Worm (Caenorhabditis elegans): ENCODE results near the gene M163.1.

M163.1 gene

DNA sequence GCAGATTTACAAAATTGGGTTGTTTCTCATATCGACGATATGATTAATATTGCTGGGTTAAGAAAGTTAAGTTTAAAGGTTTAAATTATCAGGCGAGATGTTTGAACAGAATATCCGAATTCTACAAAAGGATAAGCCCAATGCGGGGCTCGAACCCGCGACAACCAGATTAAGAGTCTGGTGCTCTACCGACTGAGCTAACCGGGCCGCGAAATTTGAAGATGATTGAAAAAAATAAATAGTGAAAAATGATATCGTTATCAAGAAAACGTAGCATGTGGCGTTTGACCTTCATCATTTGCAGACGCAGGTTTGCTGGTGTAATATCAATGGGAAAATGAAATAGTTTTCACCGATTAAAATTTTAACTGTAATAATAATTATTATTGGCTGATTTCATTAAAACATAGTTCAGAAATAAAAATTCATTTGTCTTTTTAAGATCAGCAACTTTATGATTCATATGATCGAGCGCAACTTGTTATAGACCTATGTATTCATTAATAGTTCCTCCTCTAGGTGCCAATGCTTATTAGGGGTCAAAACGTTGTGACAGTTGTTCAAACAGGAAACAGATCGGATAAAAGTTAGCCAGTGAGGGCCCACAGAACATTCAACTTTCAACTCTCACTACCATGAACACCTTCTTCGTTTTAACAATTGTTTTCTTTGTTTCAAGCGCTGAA, 24.7 kb downstream of the M163.1 start, which contains the start of gene M163.11 (continued):
- TF ChIP-seq snpc-1.3 (tag; optimal IDR thresholded peaks at IDR 0.05; ENCODE audit: insufficient read depth) (peak; percentile 63), hmg-20 (GFP tag; IDR thresholded peaks at IDR 0.05) (peak; percentile 67; the same call in 1 of the 2 replicates), sea-2 (GFP tag; IDR thresholded peaks at IDR 0.05) (no peak), mxl-1 (tag; optimal IDR thresholded peaks at IDR 0.05) (peak; percentile 57), dpl-1 (GFP tag; optimal IDR thresholded peaks at IDR 0.05) (no peak), ama-1 (optimal IDR thresholded peaks at IDR 0.05) (no peak), ama-1 (GFP tag; optimal IDR thresholded peaks at IDR 0.05) (peak; percentile 42 to 92), pha-4 (tag; optimal IDR thresholded peaks at IDR 0.05) (no peak), nhr-90 (tag; optimal IDR thresholded peaks at IDR 0.05) (peak; percentile 86), C17E4.6 (GFP tag; IDR thresholded peaks at IDR 0.05) (no peak), hlh-26 (GFP tag; conservative IDR thresholded peaks at IDR 0.05) (no peak), lin-35 (GFP tag; optimal IDR thresholded peaks at IDR 0.05) (peak in 1 of 3 experiments; percentile 62), rcor-1 (GFP tag; IDR thresholded peaks at IDR 0.05) (peak; percentile 66), ZK185.1 (tag; optimal IDR thresholded peaks at IDR 0.05; ENCODE audit: poor library complexity, severe bottlenecking) (peak; percentile 87), bed-2 (GFP tag; IDR thresholded peaks at IDR 0.05) (no peak), attf-3 (GFP tag; conservative IDR thresholded peaks at IDR 0.05) (0 out of 2 replicates have a peak, but pooled peaks have one; percentile 17), T26A5.8 (tag; optimal IDR thresholded peaks at IDR 0.05) (no peak), chd-7 (tag; optimal IDR thresholded peaks at IDR 0.05) (peak; percentile 61), F52B5.7 (tag; optimal IDR thresholded peaks at IDR 0.05) (no peak), atf-7 (tag; optimal IDR thresholded peaks at IDR 0.05) (no peak), cebp-2 (GFP tag; IDR thresholded peaks at IDR 0.05) (0 out of 2 replicates have a peak, but pooled peaks have one; percentile 77), B0261.1 (tag; optimal IDR thresholded peaks at IDR 0.05) (peak; percentile 82), nfya-2 (GFP tag; IDR thresholded peaks at IDR 0.05) (no peak), tbx-9 (tag; optimal IDR thresholded peaks at IDR 0.05; ENCODE audit: borderline replicate concordance) (no peak), C06A6.2 (GFP tag; conservative IDR thresholded peaks at IDR 0.05) (no peak), lsl-1 (GFP tag; optimal IDR thresholded peaks at IDR 0.05) (no peak), F55B11.4 (tag; optimal IDR thresholded peaks at IDR 0.05; ENCODE audit: borderline replicate concordance, insufficient read depth) (no peak), repo-1 (tag; optimal IDR thresholded peaks at IDR 0.05) (peak; percentile 38), K12H6.12 (tag; optimal IDR thresholded peaks at IDR 0.05) (no peak), mes-4 (tag; optimal IDR thresholded peaks at IDR 0.05) (peak; percentile 61), unc-62 (GFP tag; optimal IDR thresholded peaks at IDR 0.05) (no peak), ztf-28 (GFP tag; IDR thresholded peaks at IDR 0.05) (no peak), ztf-22 (GFP tag; optimal IDR thresholded peaks at IDR 0.05) (no peak), egrh-3 (GFP tag; IDR thresholded peaks at IDR 0.05) (no peak), ekl-4 (GFP tag; IDR thresholded peaks at IDR 0.05) (0 out of 2 replicates have a peak, but pooled peaks have one; percentile 55), snpc-4 (GFP tag; optimal IDR thresholded peaks at IDR 0.05) (peak; percentile 57), snpc-4 (tag; optimal IDR thresholded peaks at IDR 0.05) (peak; percentile 8 to 78 (median 44)), aptf-2 (GFP tag; conservative IDR thresholded peaks at IDR 0.05) (no peak), athp-1 (tag; optimal IDR thresholded peaks at IDR 0.05) (peak; percentile 21), attf-5 (GFP tag; optimal IDR thresholded peaks at IDR 0.05) (peak; percentile 7), F10E7.11 (tag; optimal IDR thresholded peaks at IDR 0.05) (no peak), nhr-179 (tag; optimal IDR thresholded peaks at IDR 0.05) (no peak), him-1 (tag; optimal IDR thresholded peaks at IDR 0.05) (peak; percentile 14), dox-1 (GFP tag; IDR thresholded peaks at IDR 0.05) (peak; percentile 75), nhr-120 (GFP tag; IDR thresholded peaks at IDR 0.05) (no peak), mcd-1 (GFP tag; IDR thresholded peaks at IDR 0.05) (no peak), F57A8.1 (GFP tag; optimal IDR thresholded peaks at IDR 0.05) (no peak), sptf-2 (GFP tag; optimal IDR thresholded peaks at IDR 0.05) (no peak), ccch-3 (GFP tag; optimal IDR thresholded peaks at IDR 0.05) (no peak)

Measured in whole organism, young adult.